Fruit fly (Drosophila melanogaster) whole organism, embryonic: ENCODE data around the gene CG43290.
A peak's percentile ranks its signal among the peaks of the same experiment; 100 is the strongest.

Experiments
- Atf6 ChIP-seq: fragments of 200-800 bp; sonication (Bioruptor generic); IDR thresholded peaks from 2 replicates; pipeline ENCODE4 v1.3.6; 2022; ENCODE audit warnings: missing biosample characterization, missing genetic modification characterization
- BEAF-32 ChIP-seq: fragments of 200-800 bp; sonication (Bioruptor generic); optimal IDR thresholded peaks from 3 replicates; lab custom pipeline; 2017; ENCODE audit warnings: missing biosample characterization, missing genetic modification characterization, mild to moderate bottlenecking, moderate library complexity, missing genetic modification reagents
- Bgb ChIP-seq: fragments of 200-800 bp; sonication (Bioruptor generic); IDR thresholded peaks from 2 replicates; pipeline ENCODE4 v1.3.6; 2022; ENCODE audit warnings: missing biosample characterization, missing genetic modification characterization; ENCODE audit not compliant: partially characterized antibody
- CG10959 ChIP-seq: fragments of 200-800 bp; sonication (Bioruptor generic); IDR thresholded peaks from 2 replicates; pipeline ENCODE4 v1.3.6; 2022; ENCODE audit warnings: missing biosample characterization, missing genetic modification characterization
- CG13296 ChIP-seq: fragments of 200-800 bp; sonication (Bioruptor generic); optimal IDR thresholded peaks from 3 replicates; lab custom pipeline; 2018; ENCODE audit warnings: missing biosample characterization, mild to moderate bottlenecking, missing genetic modification characterization
- CG13424 ChIP-seq: fragments of 200-800 bp; sonication (Bioruptor generic); optimal IDR thresholded peaks from 2 replicates; lab custom pipeline; 2019; ENCODE audit warnings: missing biosample characterization, mild to moderate bottlenecking, missing genetic modification characterization, moderate library complexity
- CG13775 ChIP-seq: fragments of 200-800 bp; sonication (Bioruptor generic); optimal IDR thresholded peaks from 3 replicates; lab custom pipeline; 2017; ENCODE audit warnings: missing biosample characterization, mild to moderate bottlenecking, missing genetic modification characterization
- CG13894 ChIP-seq: fragments of 200-800 bp; sonication (Bioruptor generic); optimal IDR thresholded peaks from 3 replicates; lab custom pipeline; 2018; ENCODE audit warnings: missing biosample characterization, mild to moderate bottlenecking, missing genetic modification characterization, moderate library complexity
- CG15479 ChIP-seq: fragments of 200-800 bp; sonication (Bioruptor generic); optimal IDR thresholded peaks from 3 replicates; lab custom pipeline; 2019; ENCODE audit warnings: missing biosample characterization, mild to moderate bottlenecking, missing genetic modification characterization, moderate library complexity
- CG15514 ChIP-seq: fragments of 200-800 bp; sonication (Bioruptor generic); optimal IDR thresholded peaks from 3 replicates; lab custom pipeline; 2017; ENCODE audit warnings: missing biosample characterization, missing genetic modification characterization, mild to moderate bottlenecking, moderate library complexity, missing genetic modification reagents
- CG16863 ChIP-seq: fragments of 200-800 bp; sonication (Bioruptor generic); optimal IDR thresholded peaks from 3 replicates; lab custom pipeline; 2016; ENCODE audit warnings: missing biosample characterization, missing genetic modification characterization
- CG17385 ChIP-seq: fragments of 200-800 bp; sonication (Bioruptor generic); optimal IDR thresholded peaks from 3 replicates; lab custom pipeline; 2018; ENCODE audit warnings: missing biosample characterization, mild to moderate bottlenecking, missing genetic modification characterization
- CG17568 ChIP-seq: fragments of 200-800 bp; sonication (Bioruptor generic); optimal IDR thresholded peaks from 2 replicates; lab custom pipeline; 2018; ENCODE audit warnings: missing biosample characterization, mild to moderate bottlenecking, missing genetic modification characterization, moderate library complexity
- CG2202 ChIP-seq: fragments of 200-800 bp; sonication (Bioruptor generic); optimal IDR thresholded peaks from 2 replicates; lab custom pipeline; 2018; ENCODE audit warnings: missing biosample characterization, mild to moderate bottlenecking, missing genetic modification characterization
- CG4282 ChIP-seq: fragments of 200-800 bp; sonication (Bioruptor generic); optimal IDR thresholded peaks from 2 replicates; lab custom pipeline; 2016; ENCODE audit warnings: missing biosample characterization, missing genetic modification characterization
- CG4730 ChIP-seq: fragments of 200-800 bp; sonication (Bioruptor generic); IDR thresholded peaks from 2 replicates; pipeline ENCODE4 v1.3.6; 2022; ENCODE audit warnings: missing biosample characterization, missing genetic modification characterization
- CG6765 ChIP-seq: fragments of 200-800 bp; sonication (Bioruptor generic); optimal IDR thresholded peaks from 3 replicates; lab custom pipeline; 2017; ENCODE audit warnings: missing biosample characterization, mild to moderate bottlenecking, missing genetic modification characterization
- CG8089 ChIP-seq: fragments of 200-800 bp; sonication (Bioruptor generic); optimal IDR thresholded peaks from 3 replicates; lab custom pipeline; 2016; ENCODE audit warnings: missing biosample characterization, missing genetic modification characterization
- CG8478 ChIP-seq: fragments of >200 bp; optimal IDR thresholded peaks from 2 replicates; lab custom pipeline; 2018
- CG9797 ChIP-seq: fragments of 200-800 bp; sonication (Bioruptor generic); optimal IDR thresholded peaks from 3 replicates; lab custom pipeline; 2018; ENCODE audit warnings: missing biosample characterization, mild to moderate bottlenecking, missing genetic modification characterization
- CoRest ChIP-seq: fragments of 200-800 bp; sonication (Bioruptor generic); optimal IDR thresholded peaks from 3 replicates; lab custom pipeline; 2018; ENCODE audit warnings: missing biosample characterization, mild to moderate bottlenecking, missing genetic modification characterization, moderate library complexity
- H2.0 ChIP-seq: fragments of 200-800 bp; sonication (Bioruptor generic); IDR thresholded peaks from 2 replicates; pipeline ENCODE4 v1.3.6; 2022; ENCODE audit warnings: missing biosample characterization, missing genetic modification characterization
- Hmr ChIP-seq: fragments of 200-800 bp; sonication (Bioruptor generic); optimal IDR thresholded peaks from 3 replicates; lab custom pipeline; 2017; ENCODE audit warnings: mild to moderate bottlenecking, missing biosample characterization, missing genetic modification reagents, missing genetic modification characterization
- Hmx ChIP-seq: fragments of 200-800 bp; sonication (Bioruptor generic); optimal IDR thresholded peaks from 2 replicates; lab custom pipeline; 2016; ENCODE audit warnings: missing biosample characterization, missing genetic modification characterization
- Hr78 ChIP-seq, 2 experiments: fragments of 200-800 bp in 1 of 2; fragments of >200 bp in 1 of 2; sonication (Bioruptor generic) in 1 of 2; optimal IDR thresholded peaks; 2 replicates each; lab custom pipeline; 2017 to 2019; ENCODE audit warnings: missing biosample characterization in 2 of 2, missing genetic modification characterization in 2 of 2, mild to moderate bottlenecking in 1 of 2, moderate library complexity in 1 of 2
- Max ChIP-seq: fragments of 200-800 bp; sonication (Bioruptor generic); optimal IDR thresholded peaks from 2 replicates; lab custom pipeline; 2016; ENCODE audit warnings: missing biosample characterization, mild to moderate bottlenecking, missing genetic modification characterization
- Nf-YA ChIP-seq: fragments of 200-800 bp; sonication (Bioruptor generic); IDR thresholded peaks from 2 replicates; pipeline ENCODE4 v1.3.6; 2022; ENCODE audit warnings: missing biosample characterization, missing genetic modification characterization
- PHDP ChIP-seq: fragments of 200-800 bp; sonication (Bioruptor generic); optimal IDR thresholded peaks from 3 replicates; lab custom pipeline; 2018; ENCODE audit warnings: missing biosample characterization, mild to moderate bottlenecking, missing genetic modification characterization, moderate library complexity
- Spps ChIP-seq: fragments of 200-800 bp; sonication (Bioruptor generic); optimal IDR thresholded peaks from 2 replicates; lab custom pipeline; 2018; ENCODE audit warnings: missing biosample characterization, mild to moderate bottlenecking, missing genetic modification characterization
- Sry-δ ChIP-seq: fragments of 200-800 bp; sonication (Bioruptor generic); optimal IDR thresholded peaks from 2 replicates; lab custom pipeline; 2016; ENCODE audit warnings: missing biosample characterization, missing genetic modification characterization
- Tbp ChIP-seq: fragments of >200 bp; optimal IDR thresholded peaks from 2 replicates; lab custom pipeline; 2018; ENCODE audit warnings: missing biosample characterization, missing genetic modification characterization
- Trl ChIP-seq, 3 experiments: fragments of >200 bp in 2 of 3; fragments of 200-800 bp in 1 of 3; sonication (Bioruptor generic) in 1 of 3; optimal IDR thresholded peaks; 2 replicates in 1 of 3; 3 replicates in 2 of 3; lab custom pipeline; 2016 to 2017; ENCODE audit warnings: missing biosample characterization in 1 of 3, missing genetic modification characterization in 1 of 3
- abd-A ChIP-seq: fragments of 200-800 bp; sonication (Bioruptor generic); optimal IDR thresholded peaks from 3 replicates; lab custom pipeline; 2019; ENCODE audit warnings: missing biosample characterization, mild to moderate bottlenecking, missing genetic modification characterization, moderate library complexity
- ash1 ChIP-seq: fragments of 200-800 bp; sonication (Bioruptor generic); optimal IDR thresholded peaks from 2 replicates; lab custom pipeline; 2018; ENCODE audit warnings: missing biosample characterization, mild to moderate bottlenecking, missing genetic modification characterization
- bab2 ChIP-seq: fragments of 200-800 bp; sonication (Bioruptor generic); optimal IDR thresholded peaks from 2 replicates; lab custom pipeline; 2016; ENCODE audit warnings: missing biosample characterization, missing genetic modification characterization
- br ChIP-seq: fragments of >200 bp; optimal IDR thresholded peaks from 2 replicates; lab custom pipeline; 2017
- esg ChIP-seq: fragments of 200-800 bp; sonication (Bioruptor generic); conservative IDR thresholded peaks from 2 replicates; pipeline ENCODE4 v1.3.6; 2022; ENCODE audit warnings: missing biosample characterization, missing genetic modification characterization
- fru ChIP-seq: fragments of >200 bp; optimal IDR thresholded peaks from 2 replicates; lab custom pipeline; 2017
- fu2 ChIP-seq: fragments of 200-800 bp; sonication (Bioruptor generic); optimal IDR thresholded peaks from 2 replicates; lab custom pipeline; 2016; ENCODE audit warnings: missing biosample characterization, missing genetic modification characterization
- gce ChIP-seq: fragments of 200-800 bp; sonication (Bioruptor generic); IDR thresholded peaks from 3 replicates; pipeline ENCODE4 v1.3.6; 2022; ENCODE audit warnings: missing biosample characterization, missing genetic modification characterization
- klu ChIP-seq: fragments of 200-800 bp; sonication (Bioruptor generic); IDR thresholded peaks from 2 replicates; pipeline ENCODE4 v1.3.6; 2022; ENCODE audit warnings: missing biosample characterization, missing genetic modification characterization
- kni ChIP-seq: fragments of 200-800 bp; sonication (Bioruptor generic); optimal IDR thresholded peaks from 3 replicates; lab custom pipeline; 2017; ENCODE audit warnings: mild to moderate bottlenecking, missing biosample characterization, missing genetic modification reagents, missing genetic modification characterization
- knrl ChIP-seq: fragments of 200-800 bp; sonication (Bioruptor generic); IDR thresholded peaks from 3 replicates; pipeline ENCODE4 v1.3.6; 2022; ENCODE audit warnings: missing biosample characterization, missing genetic modification characterization; ENCODE audit not compliant: partially characterized antibody
- lab ChIP-seq: fragments of 200-800 bp; sonication (Bioruptor generic); optimal IDR thresholded peaks from 3 replicates; lab custom pipeline; 2017; ENCODE audit warnings: missing biosample characterization, missing genetic modification characterization, mild to moderate bottlenecking, moderate library complexity, missing genetic modification reagents
- luna ChIP-seq: fragments of 200-800 bp; sonication (Bioruptor generic); optimal IDR thresholded peaks from 2 replicates; lab custom pipeline; 2016; ENCODE audit warnings: missing biosample characterization, missing genetic modification characterization
- nau ChIP-seq: fragments of 200-800 bp; sonication (Bioruptor generic); optimal IDR thresholded peaks from 3 replicates; lab custom pipeline; 2017; ENCODE audit warnings: missing biosample characterization, mild to moderate bottlenecking, missing genetic modification characterization, missing genetic modification reagents
- phol ChIP-seq: fragments of 200-800 bp; sonication (Bioruptor generic); optimal IDR thresholded peaks from 3 replicates; lab custom pipeline; 2018; ENCODE audit warnings: missing biosample characterization, mild to moderate bottlenecking, missing genetic modification characterization, moderate library complexity
- pum ChIP-seq: fragments of 200-800 bp; sonication (Bioruptor generic); optimal IDR thresholded peaks from 2 replicates; lab custom pipeline; 2016; ENCODE audit warnings: missing biosample characterization, missing genetic modification characterization
- toy ChIP-seq: fragments of 200-800 bp; sonication (Bioruptor generic); IDR thresholded peaks from 2 replicates; pipeline ENCODE4 v1.3.6; 2022; ENCODE audit warnings: missing biosample characterization, missing genetic modification characterization
- trh ChIP-seq: fragments of 200-800 bp; sonication (Bioruptor generic); optimal IDR thresholded peaks from 2 replicates; lab custom pipeline; 2016; ENCODE audit warnings: missing biosample characterization, missing genetic modification characterization
- tup ChIP-seq: fragments of 200-800 bp; sonication (Bioruptor generic); optimal IDR thresholded peaks from 2 replicates; lab custom pipeline; 2016; ENCODE audit warnings: missing biosample characterization, mild to moderate bottlenecking, missing genetic modification characterization, moderate library complexity

The CG43290 gene

DNA sequence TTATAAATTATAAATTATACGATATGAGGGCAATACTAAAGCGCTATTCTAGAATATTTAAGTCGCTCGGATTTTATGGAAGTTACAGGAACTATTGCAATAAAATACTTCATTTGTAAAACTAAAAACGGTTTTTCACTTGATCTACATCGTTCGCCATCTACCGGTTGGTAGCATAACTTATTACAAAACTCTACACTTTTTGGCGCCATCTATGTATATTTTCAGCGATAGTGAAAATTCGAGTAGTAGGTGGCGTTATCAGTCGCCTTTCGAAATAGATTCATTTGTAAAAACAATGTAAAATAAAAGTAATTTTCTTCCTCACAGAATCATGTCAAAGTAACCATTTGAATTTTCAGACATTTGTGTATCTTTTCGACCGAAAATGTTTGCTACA lies 2.9 kb downstream of the CG43290 start, which contains the start of gene nxf4 (continued):
- TF ChIP-seq Hr78 (GFP tag; optimal IDR thresholded peaks at IDR 0.05; lab: Kevin White, UChicago): no peak
- TF ChIP-seq CG17568 (GFP tag; lab: Kevin White, UChicago): no peak
- peak; percentile 22 for TF ChIP-seq CG17385 (GFP tag; lab: Kevin White, UChicago)
- TF ChIP-seq luna (GFP tag; lab: Kevin White, UChicago): peak; percentile 77
- no peak for TF ChIP-seq Trl (optimal IDR thresholded peaks at IDR 0.05; lab: Kevin White, UChicago)
- peak; percentile 87 for TF ChIP-seq Trl (GFP tag; optimal IDR thresholded peaks at IDR 0.05; lab: Kevin White, UChicago)
- TF ChIP-seq phol (tag; lab: Kevin White, UChicago): peak; percentile 79
- TF ChIP-seq BEAF-32 (GFP tag; lab: Kevin White, UChicago): peak; percentile 26
- no peak for TF ChIP-seq ash1
- no peak for TF ChIP-seq kni
- peak; percentile 34 for TF ChIP-seq CG13894 (tag; lab: Kevin White, UChicago)
- peak; percentile 8 for TF ChIP-seq CG2202 (tag; lab: Kevin White, UChicago)
- peak; percentile 81 for TF ChIP-seq bab2 (GFP tag; lab: Kevin White, UChicago)
- peak; percentile 23 for TF ChIP-seq nau (GFP tag; lab: Kevin White, UChicago)
- TF ChIP-seq CG8478: peak; percentile 72
- TF ChIP-seq fu2 (GFP tag; lab: Kevin White, UChicago): peak; percentile 62
- TF ChIP-seq CG15514 (GFP tag; lab: Kevin White, UChicago): peak; percentile 31
- 0 out of 2 replicates have a peak, but pooled peaks have one; percentile 17 for TF ChIP-seq Atf6 (GFP tag; lab: Robert Waterston, UW)
- peak; percentile 56 for TF ChIP-seq Nf-YA (GFP tag; lab: Robert Waterston, UW)
- TF ChIP-seq CG15479 (GFP tag; lab: Kevin White, UChicago): no peak
- TF ChIP-seq H2.0 (GFP tag; lab: Robert Waterston, UW): peak; percentile 66
- no peak for TF ChIP-seq CG13296
- TF ChIP-seq klu (GFP tag; lab: Robert Waterston, UW): peak; percentile 53
- peak; percentile 0 for TF ChIP-seq Max (GFP tag; lab: Kevin White, UChicago)
- TF ChIP-seq Spps: no peak
- TF ChIP-seq CG10959: peak; percentile 76
- no peak for TF ChIP-seq br (lab: Kevin White, UChicago)
- no peak for TF ChIP-seq Hmx (GFP tag; lab: Kevin White, UChicago)
- peak; percentile 68 for TF ChIP-seq trh (GFP tag; lab: Kevin White, UChicago)
- no peak for TF ChIP-seq abd-A (tag; lab: Kevin White, UChicago)
- TF ChIP-seq toy (GFP tag; lab: Robert Waterston, UW): no peak
- TF ChIP-seq esg (GFP tag; lab: Robert Waterston, UW): peak; percentile 28; the same call in 1 of the 2 replicates
- peak; percentile 76 for TF ChIP-seq PHDP
- TF ChIP-seq Bgb (GFP tag; lab: Robert Waterston, UW): peak; percentile 75
- TF ChIP-seq CG13775 (GFP tag; lab: Kevin White, UChicago): peak; percentile 83
- peak; percentile 78 for TF ChIP-seq CG4730 (GFP tag; lab: Robert Waterston, UW)
- peak; percentile 79 for TF ChIP-seq Hmr (GFP tag; lab: Kevin White, UChicago)
- TF ChIP-seq CG16863 (GFP tag; lab: Kevin White, UChicago): peak; percentile 61
- 0 out of 3 replicates have a peak, but pooled peaks have one; percentile 49 for TF ChIP-seq gce
- peak; percentile 84 for TF ChIP-seq pum (GFP tag; lab: Kevin White, UChicago)
- peak; percentile 74 for TF ChIP-seq knrl (GFP tag; lab: Robert Waterston, UW)
- TF ChIP-seq CG6765 (GFP tag; lab: Kevin White, UChicago): no peak
- peak; percentile 32 for TF ChIP-seq CG4282 (GFP tag; lab: Kevin White, UChicago)
- TF ChIP-seq CoRest (tag; lab: Kevin White, UChicago): peak; percentile 75
- TF ChIP-seq CG8089 (GFP tag; lab: Kevin White, UChicago): peak; percentile 85
- TF ChIP-seq Sry-δ: peak; percentile 30
- no peak for TF ChIP-seq CG9797 (GFP tag; lab: Kevin White, UChicago)
- no peak for TF ChIP-seq tup
- TF ChIP-seq CG13424: peak; percentile 79
- TF ChIP-seq Tbp: no peak
- peak; percentile 48 for TF ChIP-seq lab (GFP tag; lab: Kevin White, UChicago)
- no peak for TF ChIP-seq fru (lab: Kevin White, UChicago)
